Fruit fly (Drosophila melanogaster): Measurements from ENCODE around the gene CG9213.

The CG9213 gene

dm6 chrX:15578043-15578442 is 3.7 kb upstream of the CG9213 start, which contains the start of the genes cerv and CG7872 (continued):
- no peak for TF ChIP-seq CG17359 (tag; optimal IDR thresholded peaks at IDR 0.05)
- TF ChIP-seq CG15479 (GFP tag; optimal IDR thresholded peaks at IDR 0.05) = no peak
- TF ChIP-seq usp (GFP tag; optimal IDR thresholded peaks at IDR 0.05) = no peak
- no peak for TF ChIP-seq Tbp (GFP tag; optimal IDR thresholded peaks at IDR 0.05)
- no peak for TF ChIP-seq CG10321 (GFP tag; IDR thresholded peaks at IDR 0.05)
- TF ChIP-seq CG34376 (GFP tag; optimal IDR thresholded peaks at IDR 0.05) = peak; percentile 2
- no peak for TF ChIP-seq CG4707 (GFP tag; optimal IDR thresholded peaks at IDR 0.05)
- no peak for TF ChIP-seq jigr1 (GFP tag; IDR thresholded peaks at IDR 0.05)
- no peak for TF ChIP-seq ap (GFP tag; IDR thresholded peaks at IDR 0.05)
- peak; percentile 30; the same call in 1 of the 2 replicates for TF ChIP-seq Rfx (GFP tag; IDR thresholded peaks at IDR 0.05)
- TF ChIP-seq ind (GFP tag; optimal IDR thresholded peaks at IDR 0.05) = no peak
- no peak for TF ChIP-seq Hmx (GFP tag; optimal IDR thresholded peaks at IDR 0.05)
- peak; percentile 70 for TF ChIP-seq pzg (GFP tag; optimal IDR thresholded peaks at IDR 0.05)
- TF ChIP-seq lola (GFP tag; optimal IDR thresholded peaks at IDR 0.05) = no peak
- TF ChIP-seq cad (GFP tag; optimal IDR thresholded peaks at IDR 0.05) = no peak
- peak; percentile 51 for TF ChIP-seq HmgZ (tag; optimal IDR thresholded peaks at IDR 0.05)
- TF ChIP-seq Adf1 (GFP tag; IDR thresholded peaks at IDR 0.05) = no peak; the same call in 1 of the 2 replicates
- TF ChIP-seq CG13624 (GFP tag; optimal IDR thresholded peaks at IDR 0.05) = no peak
- TF ChIP-seq MESR4 (GFP tag; optimal IDR thresholded peaks at IDR 0.05) = peak; percentile 54
- TF ChIP-seq Lhr (GFP tag; optimal IDR thresholded peaks at IDR 0.05) = no peak
- TF ChIP-seq Dfd (GFP tag; optimal IDR thresholded peaks at IDR 0.05) = no peak
- no peak for TF ChIP-seq ase (GFP tag; IDR thresholded peaks at IDR 0.05)
- no peak for TF ChIP-seq Sox102F (GFP tag; optimal IDR thresholded peaks at IDR 0.05)
- peak; percentile 59 for TF ChIP-seq Jarid2 (GFP tag; optimal IDR thresholded peaks at IDR 0.05)
- peak in 1 of 2 experiments; percentile 45 for TF ChIP-seq crp (GFP tag; optimal IDR thresholded peaks at IDR 0.05)
- TF ChIP-seq CG3995 (GFP tag; optimal IDR thresholded peaks at IDR 0.05) = peak; percentile 58
- no peak for TF ChIP-seq Dbx (GFP tag; IDR thresholded peaks at IDR 0.05)
- no peak for TF ChIP-seq sr (GFP tag; IDR thresholded peaks at IDR 0.05)
- TF ChIP-seq CG6689 (GFP tag; IDR thresholded peaks at IDR 0.05) = no peak
- no peak for TF ChIP-seq CG18619 (GFP tag; optimal IDR thresholded peaks at IDR 0.05)
- TF ChIP-seq CG6654 (GFP tag; optimal IDR thresholded peaks at IDR 0.05) = no peak
- no peak for TF ChIP-seq CG9932 (GFP tag; IDR thresholded peaks at IDR 0.05)
- no peak for TF ChIP-seq CG3838 (GFP tag; optimal IDR thresholded peaks at IDR 0.05)
- peak; percentile 61 for TF ChIP-seq BEAF-32 (GFP tag; optimal IDR thresholded peaks at IDR 0.05)
- TF ChIP-seq Dll (GFP tag; IDR thresholded peaks at IDR 0.05; ENCODE audit: partially characterized antibody) = peak; percentile 71; the same call in 3 of the 4 replicates
- no peak for TF ChIP-seq Hr3 (GFP tag; optimal IDR thresholded peaks at IDR 0.05)
- no peak for TF ChIP-seq ato (GFP tag; IDR thresholded peaks at IDR 0.05; ENCODE audit: partially characterized antibody)
- 0 out of 3 replicates have a peak, but pooled peaks have one; percentile 17 for TF ChIP-seq CG17361 (GFP tag; IDR thresholded peaks at IDR 0.05)
- TF ChIP-seq CG32772 (GFP tag; IDR thresholded peaks at IDR 0.05) = no peak
- peak; percentile 59 for TF ChIP-seq CG2116 (GFP tag; optimal IDR thresholded peaks at IDR 0.05)
- no peak for TF ChIP-seq jing (GFP tag; optimal IDR thresholded peaks at IDR 0.05)
- TF ChIP-seq CG13287 (GFP tag; IDR thresholded peaks at IDR 0.05; ENCODE audit: partially characterized antibody) = peak; percentile 78
- TF ChIP-seq unc-4 (GFP tag; IDR thresholded peaks at IDR 0.05; ENCODE audit: partially characterized antibody) = peak; percentile 59
- no peak for TF ChIP-seq Stat92E (GFP tag; optimal IDR thresholded peaks at IDR 0.05)
- peak; percentile 39 for TF ChIP-seq CG17829 (tag; optimal IDR thresholded peaks at IDR 0.05)
- TF ChIP-seq B-H1 (GFP tag; IDR thresholded peaks at IDR 0.05) = no peak
- 0 out of 2 replicates have a peak, but pooled peaks have one; percentile 22 for TF ChIP-seq CG42726 (GFP tag; IDR thresholded peaks at IDR 0.05; ENCODE audit: partially characterized antibody)
- no peak for TF ChIP-seq zf30C (GFP tag; optimal IDR thresholded peaks at IDR 0.05)
- TF ChIP-seq dmrt99B (tag; optimal IDR thresholded peaks at IDR 0.05) = no peak
- TF ChIP-seq stwl (tag; optimal IDR thresholded peaks at IDR 0.05) = peak; percentile 81
